Worm (Caenorhabditis elegans) whole organism, late embryonic: ENCODE measurements around the gene scc-3.

Experiments used
- C38D4.7 ChIP-seq: fragments of 200-800 bp; sonication (Bioruptor generic); optimal IDR thresholded peaks from 2 replicates; lab custom pipeline; 2018; ENCODE audit warnings: mild to moderate bottlenecking, missing genetic modification characterization, moderate library complexity, missing compliant biosample characterization
- ama-1 ChIP-seq: fragments of 150-350 bp; optimal IDR thresholded peaks from 2 replicates; lab custom pipeline; 2014
- ceh-34 ChIP-seq: sonication (generic microtip); optimal IDR thresholded peaks from 2 replicates; lab custom pipeline; 2016; ENCODE audit warnings: mild to moderate bottlenecking, missing genetic modification characterization, missing compliant biosample characterization
- ceh-45 ChIP-seq: fragments of 200-800 bp; sonication (Bioruptor generic); IDR thresholded peaks from 2 replicates; pipeline ENCODE4 v1.3.6; 2022; ENCODE audit warnings: missing genetic modification reagents, missing genetic modification characterization, missing compliant biosample characterization
- ceh-48 ChIP-seq: sonication (generic microtip); optimal IDR thresholded peaks from 2 replicates; lab custom pipeline; 2016; ENCODE audit warnings: missing genetic modification characterization, inconsistent platforms, missing compliant biosample characterization
- dve-1 ChIP-seq: sonication (generic microtip); optimal IDR thresholded peaks from 2 replicates; lab custom pipeline; 2017; ENCODE audit warnings: antibody characterized with exemption, mild to moderate bottlenecking, missing genetic modification characterization, missing compliant biosample characterization
- ets-4 ChIP-seq: sonication (generic microtip); optimal IDR thresholded peaks from 2 replicates; lab custom pipeline; 2016; ENCODE audit warnings: missing genetic modification characterization, missing compliant biosample characterization
- fkh-10 ChIP-seq: fragments of 150-350 bp; optimal IDR thresholded peaks from 2 replicates; lab custom pipeline; 2014; ENCODE audit warnings: missing biosample characterization, missing genetic modification reagents, missing genetic modification characterization
- fkh-6 ChIP-seq: sonication (generic microtip); optimal IDR thresholded peaks from 2 replicates; lab custom pipeline; 2016; ENCODE audit warnings: missing genetic modification characterization, missing compliant biosample characterization
- pha-4 ChIP-seq: fragments of 150-350 bp; optimal IDR thresholded peaks from 2 replicates; lab custom pipeline; 2018; ENCODE audit warnings: missing biosample characterization, missing genetic modification reagents, missing genetic modification characterization
- pqm-1 ChIP-seq: sonication (generic microtip); optimal IDR thresholded peaks from 2 replicates; lab custom pipeline; 2016; ENCODE audit warnings: missing genetic modification characterization, missing compliant biosample characterization

ce11 chrV:12768946-12769345 is 5.2 kb downstream of the scc-3 start, which contains the start of gene srt-43:
- no peak for TF ChIP-seq dve-1 (tag; lab: Kevin White, UChicago)
- TF ChIP-seq pha-4 (tag; lab: Kevin White, UChicago) = no peak
- no peak for TF ChIP-seq C38D4.7 (GFP tag; lab: Kevin White, UChicago)
- TF ChIP-seq ceh-48 (tag; lab: Kevin White, UChicago) = no peak
- no peak for TF ChIP-seq fkh-6 (tag; lab: Kevin White, UChicago)
- no peak for TF ChIP-seq ceh-34 (tag; lab: Kevin White, UChicago)
- no peak for TF ChIP-seq fkh-10 (GFP tag; lab: Kevin White, UChicago)
- no peak for TF ChIP-seq ceh-45
- TF ChIP-seq ets-4 = no peak
- TF ChIP-seq pqm-1 (tag; lab: Kevin White, UChicago) = no peak
- TF ChIP-seq ama-1 (lab: Kevin White, UChicago) = no peak
